Worm (Caenorhabditis elegans): ENCODE results near the gene EGAP1.1.

Gene EGAP1.1

ce11 chrIII:5949817-5950216 is 12.8 kb upstream of the EGAP1.1 start (continued):
- TF ChIP-seq tbx-9 (tag; optimal IDR thresholded peaks at IDR 0.05; ENCODE audit: borderline replicate concordance) (no peak), die-1 (tag; optimal IDR thresholded peaks at IDR 0.05) (no peak), nhr-179 (tag; optimal IDR thresholded peaks at IDR 0.05) (no peak), T26A5.8 (tag; optimal IDR thresholded peaks at IDR 0.05) (no peak), ets-4 (GFP tag; optimal IDR thresholded peaks at IDR 0.05) (no peak), egl-44 (GFP tag; IDR thresholded peaks at IDR 0.05) (no peak), ceh-100 (GFP tag; IDR thresholded peaks at IDR 0.05) (no peak), nhr-90 (tag; optimal IDR thresholded peaks at IDR 0.05) (no peak), ekl-4 (GFP tag; IDR thresholded peaks at IDR 0.05) (no peak)

DNA sequence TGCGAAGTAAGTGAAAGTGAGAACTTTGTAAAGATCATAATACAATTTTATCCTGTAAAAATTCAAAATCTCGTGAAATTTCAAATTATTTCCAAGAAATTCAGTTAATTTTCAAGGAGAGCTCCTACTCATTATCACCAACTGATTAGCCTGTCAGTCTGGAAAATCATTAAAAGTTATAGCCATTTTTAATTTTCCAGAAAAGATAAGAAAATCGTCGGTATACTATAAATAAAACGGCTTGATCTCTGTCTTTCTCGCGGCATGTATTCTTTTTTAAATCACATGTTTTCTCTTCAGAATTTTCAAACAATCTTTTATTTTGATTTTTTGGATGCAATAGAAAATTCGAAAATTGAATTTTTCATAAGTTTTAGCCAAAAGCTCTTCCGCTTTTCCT is 12.0 kb upstream of the EGAP1.1 start:
- TF ChIP-seq ztf-18 (tag; optimal IDR thresholded peaks at IDR 0.05): no peak
- TF ChIP-seq B0035.1 (tag; optimal IDR thresholded peaks at IDR 0.05): no peak
- TF ChIP-seq hlh-26 (GFP tag; conservative IDR thresholded peaks at IDR 0.05): no peak

DNA sequence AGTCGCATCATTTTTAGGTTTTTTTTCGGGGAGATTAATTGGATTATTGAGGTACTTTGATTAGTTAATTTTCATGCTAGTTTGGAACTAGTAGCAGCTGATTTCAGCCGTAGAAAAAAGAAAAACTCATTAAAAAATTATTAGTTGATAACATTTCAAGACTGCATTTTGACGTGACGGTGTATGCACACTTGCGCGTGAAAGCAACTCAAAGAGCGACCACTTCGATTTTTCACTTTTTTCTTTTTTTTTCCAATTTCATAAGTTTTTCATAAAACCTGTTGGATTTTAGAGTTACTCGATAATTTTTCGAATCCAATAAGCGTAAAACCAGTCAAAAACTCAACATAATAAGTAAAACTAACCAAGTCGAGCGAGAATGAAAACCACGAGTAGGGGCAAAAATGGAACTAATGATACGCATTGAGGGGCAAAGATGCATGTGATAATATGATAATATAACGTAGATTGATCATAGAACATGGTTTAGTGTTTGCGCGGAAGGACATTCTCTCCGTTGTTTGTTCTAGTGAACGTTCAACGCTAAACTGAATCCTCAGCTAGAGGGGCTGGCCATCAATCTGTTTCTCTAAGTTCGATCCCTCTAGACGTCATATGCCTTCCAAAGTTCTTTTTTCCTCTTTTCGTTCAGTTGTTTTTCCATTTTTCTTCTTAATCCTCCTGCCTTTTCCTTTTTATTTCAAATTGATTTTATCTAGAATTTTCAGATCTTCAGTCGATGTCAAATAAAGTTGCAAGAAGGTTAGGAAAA is 11.3 kb upstream of the EGAP1.1 start, which contains the start of the genes F25B5.6 and F25B5.3:
Gene F25B5.6, minus strand, starts transcription at position 572 of the 772 bp plus-strand sequence.
Gene F25B5.3, plus strand, starts transcription at position 722 of the 772 bp plus-strand sequence.
- TF ChIP-seq Y79H2A.3 (GFP tag; conservative IDR thresholded peaks at IDR 0.05): no peak
- no peak for TF ChIP-seq mel-28 (tag; optimal IDR thresholded peaks at IDR 0.05; ENCODE audit: borderline replicate concordance)
- TF ChIP-seq Y53F4B.3 (GFP tag; IDR thresholded peaks at IDR 0.05): no peak
- TF ChIP-seq Y53G8AR.9 (GFP tag; conservative IDR thresholded peaks at IDR 0.05): 0 out of 2 replicates have a peak, but pooled peaks have one; percentile 23
- TF ChIP-seq hsf-1 (GFP tag; IDR thresholded peaks at IDR 0.05): no peak
- TF ChIP-seq cebp-1 (GFP tag; IDR thresholded peaks at IDR 0.05): no peak
- TF ChIP-seq cebp-1 (tag; optimal IDR thresholded peaks at IDR 0.05): peak; percentile 18
- TF ChIP-seq sptf-2 (GFP tag; optimal IDR thresholded peaks at IDR 0.05): no peak
- TF ChIP-seq B0261.1 (tag; optimal IDR thresholded peaks at IDR 0.05): no peak
- TF ChIP-seq akir-1 (GFP tag; optimal IDR thresholded peaks at IDR 0.05): no peak
- no peak for TF ChIP-seq snpc-1.3 (tag; optimal IDR thresholded peaks at IDR 0.05; ENCODE audit: insufficient read depth)
- TF ChIP-seq F37B4.10 (GFP tag; IDR thresholded peaks at IDR 0.05): no peak
- TF ChIP-seq mcd-1 (GFP tag; IDR thresholded peaks at IDR 0.05): 0 out of 2 replicates have a peak, but pooled peaks have one; percentile 14
- peak; percentile 34 for TF ChIP-seq F23B12.7 (tag; optimal IDR thresholded peaks at IDR 0.05; ENCODE audit: insufficient read depth)
- no peak for TF ChIP-seq dpl-1 (GFP tag; optimal IDR thresholded peaks at IDR 0.05)
- TF ChIP-seq F22D6.2 (tag; optimal IDR thresholded peaks at IDR 0.05): no peak
- TF ChIP-seq fkh-3 (tag; optimal IDR thresholded peaks at IDR 0.05): no peak

- TF ChIP-seq xnd-1 (tag; optimal IDR thresholded peaks at IDR 0.05) (no peak), ekl-4 (GFP tag; IDR thresholded peaks at IDR 0.05) (0 out of 2 replicates have a peak, but pooled peaks have one; percentile 45), egl-44 (GFP tag; IDR thresholded peaks at IDR 0.05) (0 out of 2 replicates have a peak, but pooled peaks have one; percentile 27), Y53G8AR.9 (GFP tag; conservative IDR thresholded peaks at IDR 0.05) (no peak), chd-7 (tag; optimal IDR thresholded peaks at IDR 0.05) (no peak), lin-35 (GFP tag; optimal IDR thresholded peaks at IDR 0.05) (peak in 1 of 3 experiments; percentile 32), madf-3 (GFP tag; IDR thresholded peaks at IDR 0.05) (0 out of 2 replicates have a peak, but pooled peaks have one; percentile 12), rec-8 (tag; optimal IDR thresholded peaks at IDR 0.05) (no peak), ama-1 (optimal IDR thresholded peaks at IDR 0.05) (peak; percentile 53), ama-1 (GFP tag; optimal IDR thresholded peaks at IDR 0.05) (no peak), tbp1 (GFP tag; optimal IDR thresholded peaks at IDR 0.05) (no peak), lin-26 (GFP tag; IDR thresholded peaks at IDR 0.05) (0 out of 2 replicates have a peak, but pooled peaks have one; percentile 32), cebp-1 (GFP tag; IDR thresholded peaks at IDR 0.05) (no peak), cebp-1 (tag; optimal IDR thresholded peaks at IDR 0.05) (peak; percentile 22)
Observed at ce11 chrIII:5945865-5946264, 8.8 kb upstream of the EGAP1.1 start, which contains the start of gene F25B5.5. F25B5.5 (minus strand) TSS chrIII:5946124.
